Worm (Caenorhabditis elegans) whole organism, mixed stage, embryonic: ENCODE data around the gene srd-12.

Experiments
- bed-3 ChIP-seq: fragments of 200-800 bp; sonication (Bioruptor generic); optimal IDR thresholded peaks from 3 replicates; lab custom pipeline; 2018; ENCODE audit warnings: mild to moderate bottlenecking, missing genetic modification characterization, moderate library complexity, missing compliant biosample characterization
- blmp-1 ChIP-seq: fragments of 150-350 bp; optimal IDR thresholded peaks from 2 replicates; lab custom pipeline; 2014; ENCODE audit warnings: missing biosample characterization, missing genetic modification characterization
- ceh-39 ChIP-seq: fragments of 150-350 bp; optimal IDR thresholded peaks from 2 replicates; lab custom pipeline; 2014; ENCODE audit warnings: missing biosample characterization, missing genetic modification characterization
- ceh-83 ChIP-seq: fragments of 200-800 bp; sonication (Bioruptor generic); optimal IDR thresholded peaks from 2 replicates; lab custom pipeline; 2018; ENCODE audit warnings: mild to moderate bottlenecking, missing genetic modification characterization, missing compliant biosample characterization
- ces-1 ChIP-seq: fragments of 150-350 bp; optimal IDR thresholded peaks from 2 replicates; lab custom pipeline; 2014; ENCODE audit warnings: missing biosample characterization, missing genetic modification reagents, missing genetic modification characterization
- cnd-1 ChIP-seq: fragments of 200-800 bp; sonication (Bioruptor generic); optimal IDR thresholded peaks from 2 replicates; lab custom pipeline; 2018; ENCODE audit warnings: mild to moderate bottlenecking, missing genetic modification characterization, missing compliant biosample characterization
- elt-1 ChIP-seq: sonication (generic microtip); optimal IDR thresholded peaks from 2 replicates; lab custom pipeline; 2017; ENCODE audit warnings: missing genetic modification characterization, mild to moderate bottlenecking, missing compliant biosample characterization, antibody characterized with exemption, moderate library complexity, borderline replicate concordance; ENCODE audit not compliant: insufficient read depth
- ham-2 ChIP-seq: fragments of 200-800 bp; sonication (Bioruptor generic); optimal IDR thresholded peaks from 2 replicates; lab custom pipeline; 2018; ENCODE audit warnings: mild to moderate bottlenecking, missing genetic modification characterization, missing compliant biosample characterization
- hlh-1 ChIP-seq: fragments of 150-350 bp; optimal IDR thresholded peaks from 2 replicates; lab custom pipeline; 2014; ENCODE audit warnings: missing biosample characterization, missing genetic modification reagents, missing genetic modification characterization
- lin-32 ChIP-seq: fragments of 200-800 bp; sonication (Bioruptor generic); optimal IDR thresholded peaks from 2 replicates; lab custom pipeline; 2018; ENCODE audit warnings: mild to moderate bottlenecking, missing genetic modification characterization, missing compliant biosample characterization
- lsy-2 ChIP-seq: fragments of 150-350 bp; optimal IDR thresholded peaks from 2 replicates; lab custom pipeline; 2014; ENCODE audit warnings: missing biosample characterization, missing genetic modification characterization
- mab-5 ChIP-seq: fragments of 150-350 bp; optimal IDR thresholded peaks from 2 replicates; lab custom pipeline; 2014; ENCODE audit warnings: missing biosample characterization, missing genetic modification characterization
- mep-1 ChIP-seq: fragments of 150-350 bp; optimal IDR thresholded peaks from 2 replicates; lab custom pipeline; 2017; ENCODE audit warnings: missing biosample characterization, missing genetic modification reagents, missing genetic modification characterization, inconsistent platforms
- mls-2 ChIP-seq: sonication (generic microtip); optimal IDR thresholded peaks from 2 replicates; lab custom pipeline; 2016; ENCODE audit warnings: mild to moderate bottlenecking, missing genetic modification characterization, moderate library complexity, missing compliant biosample characterization
- nhr-12 ChIP-seq: fragments of 150-350 bp; optimal IDR thresholded peaks from 2 replicates; lab custom pipeline; 2014; ENCODE audit warnings: missing biosample characterization, missing genetic modification characterization
- nhr-2 ChIP-seq: fragments of 150-350 bp; optimal IDR thresholded peaks from 2 replicates; lab custom pipeline; 2014; ENCODE audit warnings: missing biosample characterization, missing genetic modification characterization
- nhr-237 ChIP-seq: fragments of 150-350 bp; optimal IDR thresholded peaks from 2 replicates; lab custom pipeline; 2014; ENCODE audit warnings: missing biosample characterization, missing genetic modification characterization
- nhr-28 ChIP-seq: fragments of 150-350 bp; optimal IDR thresholded peaks from 2 replicates; lab custom pipeline; 2014; ENCODE audit warnings: missing biosample characterization, missing genetic modification characterization
- pha-4 ChIP-seq: fragments of 150-350 bp; optimal IDR thresholded peaks from 2 replicates; lab custom pipeline; 2018; ENCODE audit warnings: missing biosample characterization, missing genetic modification reagents, missing genetic modification characterization
- sem-2 ChIP-seq: fragments of 200-800 bp; sonication (Bioruptor generic); optimal IDR thresholded peaks from 2 replicates; lab custom pipeline; 2018; ENCODE audit warnings: mild to moderate bottlenecking, missing genetic modification characterization, missing compliant biosample characterization
- snpc-4 ChIP-seq: fragments of 150-350 bp; optimal IDR thresholded peaks from 2 replicates; lab custom pipeline; 2014; ENCODE audit warnings: missing biosample characterization, missing genetic modification characterization
- sptf-1 ChIP-seq: sonication (generic microtip); optimal IDR thresholded peaks from 2 replicates; lab custom pipeline; 2017; ENCODE audit warnings: mild to moderate bottlenecking, missing genetic modification characterization, moderate library complexity, missing compliant biosample characterization
- unc-120 ChIP-seq: sonication (generic microtip); optimal IDR thresholded peaks from 2 replicates; lab custom pipeline; 2017; ENCODE audit warnings: missing genetic modification characterization, missing compliant biosample characterization; ENCODE audit not compliant: poor library complexity, severe bottlenecking
- unc-39 ChIP-seq: fragments of 150-350 bp; optimal IDR thresholded peaks from 2 replicates; lab custom pipeline; 2014; ENCODE audit warnings: missing biosample characterization, missing genetic modification characterization
- unc-62 ChIP-seq: fragments of 150-350 bp; optimal IDR thresholded peaks from 2 replicates; lab custom pipeline; 2014; ENCODE audit warnings: missing biosample characterization, missing genetic modification reagents, missing genetic modification characterization
- zip-8 ChIP-seq: fragments of 150-350 bp; optimal IDR thresholded peaks from 2 replicates; lab custom pipeline; 2014; ENCODE audit warnings: missing biosample characterization, missing genetic modification characterization
- ztf-11 ChIP-seq: fragments of 150-350 bp; optimal IDR thresholded peaks from 2 replicates; lab custom pipeline; 2014; ENCODE audit warnings: missing biosample characterization, missing genetic modification characterization

Gene srd-12

ce11 chrIV:5662073-5662472 is 32.0 kb upstream of the srd-12 start:
- TF ChIP-seq mep-1 (no peak), nhr-2 (tag; lab: Kevin White, UChicago) (no peak), mab-5 (tag; lab: Kevin White, UChicago) (no peak), hlh-1 (tag; lab: Kevin White, UChicago) (no peak), mls-2 (tag; lab: Kevin White, UChicago) (no peak), lsy-2 (tag; lab: Kevin White, UChicago) (no peak), lin-32 (GFP tag; lab: Kevin White, UChicago) (no peak)

- TF ChIP-seq lsy-2 (tag; lab: Kevin White, UChicago) = no peak
- no peak for TF ChIP-seq cnd-1 (tag; lab: Kevin White, UChicago)
- no peak for TF ChIP-seq lin-32 (GFP tag; lab: Kevin White, UChicago)
- no peak for TF ChIP-seq mab-5 (tag; lab: Kevin White, UChicago)
- no peak for TF ChIP-seq ceh-39 (tag; lab: Kevin White, UChicago)
- TF ChIP-seq ham-2 = no peak
- TF ChIP-seq sptf-1 (tag; lab: Kevin White, UChicago) = no peak
These were observed 30.2 kb upstream of the srd-12 start, which contains the start of gene skn-1 for ce11 chrIV:5660239-5660638. skn-1 (minus strand) TSS chrIV:5660384.

ce11 chrIV:5659461-5659860 is 29.4 kb upstream of the srd-12 start:
- no peak for TF ChIP-seq sptf-1 (tag; lab: Kevin White, UChicago)
- TF ChIP-seq sem-2 (GFP tag; lab: Kevin White, UChicago) = no peak
- no peak for TF ChIP-seq blmp-1 (tag; lab: Kevin White, UChicago)
- TF ChIP-seq mls-2 (tag; lab: Kevin White, UChicago) = no peak
- no peak for TF ChIP-seq nhr-12 (tag; lab: Kevin White, UChicago)
- TF ChIP-seq nhr-2 (tag; lab: Kevin White, UChicago) = no peak
- TF ChIP-seq zip-8 (tag; lab: Kevin White, UChicago) = no peak
- TF ChIP-seq bed-3 (GFP tag; lab: Kevin White, UChicago) = no peak

ce11 chrIV:5658897-5659296 is 28.8 kb upstream of the srd-12 start:
- TF ChIP-seq ztf-11 (tag; lab: Kevin White, UChicago) (no peak), pha-4 (tag; lab: Kevin White, UChicago) (no peak), blmp-1 (tag; lab: Kevin White, UChicago) (no peak)

- TF ChIP-seq mls-2 (tag; lab: Kevin White, UChicago) (no peak), lsy-2 (tag; lab: Kevin White, UChicago) (no peak), ces-1 (GFP tag; lab: Kevin White, UChicago) (peak; percentile 19), sptf-1 (tag; lab: Kevin White, UChicago) (no peak), mep-1 (no peak), nhr-28 (tag; lab: Kevin White, UChicago) (no peak), ceh-83 (GFP tag; lab: Kevin White, UChicago) (no peak)
These were observed 28.2 kb upstream of the srd-12 start for ce11 chrIV:5658225-5658624.

- TF ChIP-seq nhr-237 (tag; lab: Kevin White, UChicago) = peak; percentile 85
- no peak for TF ChIP-seq mls-2 (tag; lab: Kevin White, UChicago)
- no peak for TF ChIP-seq unc-39
- TF ChIP-seq lin-32 (GFP tag; lab: Kevin White, UChicago) = no peak
- TF ChIP-seq mab-5 (tag; lab: Kevin White, UChicago) = no peak
- peak; percentile 41 for TF ChIP-seq unc-120 (tag; lab: Kevin White, UChicago)
- TF ChIP-seq nhr-12 (tag; lab: Kevin White, UChicago) = no peak
- TF ChIP-seq unc-62 (GFP tag; lab: Kevin White, UChicago) = peak; percentile 49
- TF ChIP-seq elt-1 (tag; lab: Kevin White, UChicago) = peak; percentile 27
- TF ChIP-seq snpc-4 (tag; lab: Kevin White, UChicago) = no peak
- peak; percentile 10 for TF ChIP-seq blmp-1 (tag; lab: Kevin White, UChicago)
- peak; percentile 50 for TF ChIP-seq pha-4 (tag; lab: Kevin White, UChicago)
- TF ChIP-seq ham-2 = peak; percentile 73
- TF ChIP-seq, all 35 proteins: peak for 7
These were observed 27.1 kb upstream of the srd-12 start for ce11 chrIV:5657126-5657666.
